Fruit fly (Drosophila melanogaster) S2 (cell line): ENCODE measurements around the gene ast.

Experiments used
- CG8478 ChIP-seq: fragments of >200 bp; optimal IDR thresholded peaks from 2 replicates; lab custom pipeline; 2018
- CTCF ChIP-seq, 2 experiments: fragments of >200 bp; optimal IDR thresholded peaks; 2 replicates each; lab custom pipeline; 2018

DNA sequence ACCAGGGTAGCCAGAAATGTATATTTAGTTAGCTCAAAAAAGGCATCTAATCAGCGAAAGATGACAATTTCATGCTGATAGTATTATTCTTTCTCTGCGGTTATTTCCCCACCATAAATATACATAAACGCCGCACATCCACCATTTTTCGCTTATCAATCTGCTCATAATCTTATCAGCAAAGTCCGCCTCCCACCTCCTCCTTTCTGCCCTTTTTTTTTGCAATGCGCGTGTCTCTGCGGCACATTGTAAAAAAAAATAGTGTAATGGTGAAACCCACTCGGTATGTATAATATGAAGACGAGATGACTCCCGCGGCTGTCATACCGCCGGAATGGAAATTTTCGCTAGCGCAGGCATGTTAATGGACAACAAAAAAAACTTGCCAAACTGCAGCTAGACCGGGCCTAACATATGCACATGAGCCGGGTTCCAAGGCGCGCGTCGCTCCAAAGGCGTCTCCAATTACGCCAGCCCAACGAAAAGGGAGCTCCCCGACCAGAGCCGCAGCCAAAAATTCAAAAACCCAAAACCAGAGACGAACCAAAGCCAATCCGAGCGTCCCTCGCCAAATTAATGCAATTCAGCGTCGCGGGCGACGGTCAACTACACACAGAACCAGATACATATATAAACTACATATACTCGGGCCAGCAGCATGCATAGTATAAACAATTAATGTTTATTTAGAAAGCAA, 42.6 kb downstream of the ast start:
- TF ChIP-seq CG8478 (lab: Kevin White, UChicago) (no peak), CTCF (optimal IDR thresholded peaks at IDR 0.05; lab: Kevin White, UChicago) (no peak)
